Fruit fly (Drosophila melanogaster) whole organism, embryonic: ENCODE measurements around the gene Cdc7.
A peak's percentile ranks its signal among the peaks of the same experiment; 100 is the strongest.

ENCODE experiments used
- Ada2b ChIP-seq: fragments of 200-800 bp; sonication (Bioruptor generic); IDR thresholded peaks from 2 replicates; pipeline ENCODE4 v1.3.6; 2022; ENCODE audit warnings: missing biosample characterization, missing genetic modification characterization
- CG10209 ChIP-seq: fragments of 200-800 bp; sonication (Bioruptor generic); optimal IDR thresholded peaks from 3 replicates; lab custom pipeline; 2017; ENCODE audit warnings: missing biosample characterization, mild to moderate bottlenecking, missing genetic modification characterization, missing genetic modification reagents
- CG10979 ChIP-seq: fragments of 200-800 bp; sonication (Bioruptor generic); optimal IDR thresholded peaks from 2 replicates; lab custom pipeline; 2018; ENCODE audit warnings: missing biosample characterization, mild to moderate bottlenecking, missing genetic modification characterization, moderate library complexity
- CG11695 ChIP-seq: fragments of 200-800 bp; sonication (Bioruptor generic); IDR thresholded peaks from 3 replicates; pipeline ENCODE4 v1.3.6; 2022; ENCODE audit warnings: missing biosample characterization, missing genetic modification characterization
- CG12155 ChIP-seq: fragments of 200-800 bp; sonication (Bioruptor generic); optimal IDR thresholded peaks from 3 replicates; lab custom pipeline; 2016; ENCODE audit warnings: missing biosample characterization, missing genetic modification characterization
- CG12219 ChIP-seq: fragments of 200-800 bp; sonication (Bioruptor generic); optimal IDR thresholded peaks from 3 replicates; lab custom pipeline; 2018; ENCODE audit warnings: missing biosample characterization, mild to moderate bottlenecking, missing genetic modification characterization
- CG12236 ChIP-seq: fragments of 200-800 bp; sonication (Bioruptor generic); optimal IDR thresholded peaks from 2 replicates; lab custom pipeline; 2016; ENCODE audit warnings: missing biosample characterization, missing genetic modification characterization
- CG1233 ChIP-seq: fragments of 200-800 bp; sonication (Bioruptor generic); optimal IDR thresholded peaks from 4 replicates; lab custom pipeline; 2018; ENCODE audit warnings: missing biosample characterization, mild to moderate bottlenecking, missing genetic modification characterization
- CG12744 ChIP-seq: fragments of 200-800 bp; sonication (Bioruptor generic); optimal IDR thresholded peaks from 2 replicates; lab custom pipeline; 2016; ENCODE audit warnings: missing biosample characterization, missing genetic modification characterization
- CG13624 ChIP-seq: fragments of 200-800 bp; sonication (Bioruptor generic); optimal IDR thresholded peaks from 2 replicates; lab custom pipeline; 2016; ENCODE audit warnings: missing biosample characterization, missing genetic modification characterization
- CG13775 ChIP-seq: fragments of 200-800 bp; sonication (Bioruptor generic); optimal IDR thresholded peaks from 3 replicates; lab custom pipeline; 2017; ENCODE audit warnings: missing biosample characterization, mild to moderate bottlenecking, missing genetic modification characterization
- CG14014 ChIP-seq: fragments of 200-800 bp; sonication (Bioruptor generic); IDR thresholded peaks from 2 replicates; pipeline ENCODE4 v1.3.6; 2022; ENCODE audit warnings: missing biosample characterization, missing genetic modification characterization
- CG14050 ChIP-seq: fragments of 200-800 bp; sonication (Bioruptor generic); IDR thresholded peaks from 3 replicates; pipeline ENCODE4 v1.3.6; 2022; ENCODE audit warnings: missing biosample characterization, missing genetic modification characterization
- CG1529 ChIP-seq: fragments of 200-800 bp; sonication (Bioruptor generic); optimal IDR thresholded peaks from 3 replicates; lab custom pipeline; 2018; ENCODE audit warnings: missing biosample characterization, missing genetic modification characterization
- CG15696 ChIP-seq: fragments of 200-800 bp; sonication (Bioruptor generic); optimal IDR thresholded peaks from 2 replicates; lab custom pipeline; 2019; ENCODE audit warnings: missing biosample characterization, mild to moderate bottlenecking, missing genetic modification characterization, moderate library complexity
- CG17612 ChIP-seq: fragments of 200-800 bp; sonication (Bioruptor generic); IDR thresholded peaks from 2 replicates; pipeline ENCODE4 v1.3.6; 2022; ENCODE audit warnings: missing biosample characterization, missing genetic modification characterization
- CG32767 ChIP-seq: fragments of 200-800 bp; sonication (Bioruptor generic); IDR thresholded peaks from 2 replicates; pipeline ENCODE4 v1.3.6; 2022; ENCODE audit warnings: missing biosample characterization, missing genetic modification characterization
- CG34376 ChIP-seq: fragments of 200-800 bp; sonication (Bioruptor generic); optimal IDR thresholded peaks from 2 replicates; lab custom pipeline; 2018; ENCODE audit warnings: missing biosample characterization, mild to moderate bottlenecking, missing genetic modification characterization
- CG43689 ChIP-seq: fragments of 200-800 bp; sonication (Bioruptor generic); IDR thresholded peaks from 2 replicates; pipeline ENCODE4 v1.3.6; 2022; ENCODE audit warnings: missing biosample characterization, missing genetic modification characterization
- CG6272 ChIP-seq: fragments of 200-800 bp; sonication (Bioruptor generic); IDR thresholded peaks from 2 replicates; pipeline ENCODE4 v1.3.6; 2022; ENCODE audit warnings: missing biosample characterization, missing genetic modification characterization
- CG6765 ChIP-seq: fragments of 200-800 bp; sonication (Bioruptor generic); optimal IDR thresholded peaks from 3 replicates; lab custom pipeline; 2017; ENCODE audit warnings: missing biosample characterization, mild to moderate bottlenecking, missing genetic modification characterization
- CG7745 ChIP-seq: fragments of 200-800 bp; sonication (Bioruptor generic); optimal IDR thresholded peaks from 2 replicates; lab custom pipeline; 2018; ENCODE audit warnings: missing biosample characterization, mild to moderate bottlenecking, missing genetic modification characterization, moderate library complexity
- CG9932 ChIP-seq: fragments of 200-800 bp; sonication (Bioruptor generic); IDR thresholded peaks from 2 replicates; pipeline ENCODE4 v1.3.6; 2022; ENCODE audit warnings: missing biosample characterization, missing genetic modification characterization
- D19B ChIP-seq: fragments of 200-800 bp; sonication (Bioruptor generic); optimal IDR thresholded peaks from 2 replicates; lab custom pipeline; 2017; ENCODE audit warnings: missing biosample characterization, mild to moderate bottlenecking, missing genetic modification characterization
- Dll ChIP-seq: fragments of 200-800 bp; sonication (Bioruptor generic); IDR thresholded peaks from 4 replicates; pipeline ENCODE4 v1.3.6; 2022; ENCODE audit warnings: missing biosample characterization, missing genetic modification characterization; ENCODE audit not compliant: partially characterized antibody
- Doc3 ChIP-seq: fragments of 200-800 bp; sonication (Bioruptor generic); IDR thresholded peaks from 3 replicates; pipeline ENCODE4 v1.3.6; 2022; ENCODE audit warnings: missing biosample characterization, missing genetic modification characterization; ENCODE audit not compliant: partially characterized antibody
- Dp ChIP-seq: fragments of 200-800 bp; sonication (Bioruptor generic); optimal IDR thresholded peaks from 2 replicates; lab custom pipeline; 2018; ENCODE audit warnings: missing biosample characterization, mild to moderate bottlenecking, missing genetic modification characterization, moderate library complexity
- Fer1 ChIP-seq: fragments of 200-800 bp; sonication (Bioruptor generic); optimal IDR thresholded peaks from 2 replicates; lab custom pipeline; 2017; ENCODE audit warnings: missing biosample characterization, mild to moderate bottlenecking, missing genetic modification characterization
- GATAe ChIP-seq: fragments of 200-800 bp; sonication (Bioruptor generic); conservative IDR thresholded peaks from 2 replicates; pipeline ENCODE4 v1.3.6; 2022; ENCODE audit warnings: missing biosample characterization, missing genetic modification characterization
- Hr51 ChIP-seq, 2 experiments: fragments of 200-800 bp; sonication (Bioruptor generic); optimal IDR thresholded peaks; 2 replicates in 1 of 2; 3 replicates in 1 of 2; lab custom pipeline; 2016 to 2018; ENCODE audit warnings: missing biosample characterization in 2 of 2, missing genetic modification characterization in 2 of 2, mild to moderate bottlenecking in 1 of 2, moderate library complexity in 1 of 2
- NfI ChIP-seq: fragments of 200-800 bp; sonication (Bioruptor generic); optimal IDR thresholded peaks from 3 replicates; lab custom pipeline; 2018; ENCODE audit warnings: missing biosample characterization, mild to moderate bottlenecking, missing genetic modification characterization, moderate library complexity
- Pdp1 ChIP-seq, 2 experiments: fragments of 200-800 bp; sonication (Bioruptor generic); optimal IDR thresholded peaks; 3 replicates each; lab custom pipeline; 2016; ENCODE audit warnings: missing biosample characterization in 2 of 2, missing genetic modification characterization in 2 of 2, mild to moderate bottlenecking in 1 of 2, moderate library complexity in 1 of 2
- Tbp ChIP-seq: fragments of >200 bp; optimal IDR thresholded peaks from 2 replicates; lab custom pipeline; 2018; ENCODE audit warnings: missing biosample characterization, missing genetic modification characterization
- Trl ChIP-seq, 3 experiments: fragments of >200 bp in 2 of 3; fragments of 200-800 bp in 1 of 3; sonication (Bioruptor generic) in 1 of 3; optimal IDR thresholded peaks; 2 replicates in 1 of 3; 3 replicates in 2 of 3; lab custom pipeline; 2016 to 2017; ENCODE audit warnings: missing biosample characterization in 1 of 3, missing genetic modification characterization in 1 of 3
- ara ChIP-seq: fragments of 200-800 bp; sonication (Bioruptor generic); IDR thresholded peaks from 2 replicates; pipeline ENCODE4 v1.3.6; 2022; ENCODE audit warnings: missing biosample characterization, missing genetic modification characterization
- cg ChIP-seq: fragments of 200-800 bp; sonication (Bioruptor generic); optimal IDR thresholded peaks from 3 replicates; lab custom pipeline; 2019; ENCODE audit warnings: missing biosample characterization, mild to moderate bottlenecking, missing genetic modification characterization, moderate library complexity
- ci ChIP-seq: fragments of 200-800 bp; sonication (Bioruptor generic); IDR thresholded peaks from 3 replicates; pipeline ENCODE4 v1.3.6; 2022; ENCODE audit warnings: missing biosample characterization, missing genetic modification characterization
- croc ChIP-seq: fragments of 200-800 bp; sonication (Bioruptor generic); conservative IDR thresholded peaks from 3 replicates; pipeline ENCODE4 v1.3.6; 2022; ENCODE audit warnings: missing biosample characterization, missing genetic modification characterization
- eve ChIP-seq, 2 experiments: fragments of >200 bp; optimal IDR thresholded peaks; 2 replicates each; lab custom pipeline; 2017; ENCODE audit warnings: missing biosample characterization in 2 of 2, missing genetic modification characterization in 2 of 2
- grn ChIP-seq: fragments of 200-800 bp; sonication (Bioruptor generic); optimal IDR thresholded peaks from 3 replicates; lab custom pipeline; 2017; ENCODE audit warnings: missing biosample characterization, missing genetic modification characterization
- her ChIP-seq: fragments of 200-800 bp; sonication (Bioruptor generic); optimal IDR thresholded peaks from 2 replicates; lab custom pipeline; 2016; ENCODE audit warnings: missing biosample characterization, missing genetic modification characterization
- knrl ChIP-seq: fragments of 200-800 bp; sonication (Bioruptor generic); IDR thresholded peaks from 3 replicates; pipeline ENCODE4 v1.3.6; 2022; ENCODE audit warnings: missing biosample characterization, missing genetic modification characterization; ENCODE audit not compliant: partially characterized antibody
- peb ChIP-seq: fragments of 200-800 bp; sonication (Bioruptor generic); IDR thresholded peaks from 2 replicates; pipeline ENCODE4 v1.3.6; 2022; ENCODE audit warnings: missing biosample characterization, missing genetic modification characterization
- pho ChIP-seq: fragments of 200-800 bp; sonication (Bioruptor generic); optimal IDR thresholded peaks from 2 replicates; lab custom pipeline; 2016; ENCODE audit warnings: missing biosample characterization, missing genetic modification characterization
- sc ChIP-seq, 3 experiments: fragments of >200 bp in 2 of 3; fragments of 200-800 bp in 1 of 3; sonication (Bioruptor generic) in 1 of 3; optimal IDR thresholded peaks; 2 replicates in 2 of 3; 3 replicates in 1 of 3; lab custom pipeline; 2017; ENCODE audit warnings: mild to moderate bottlenecking in 1 of 3, missing biosample characterization in 1 of 3, missing genetic modification characterization in 1 of 3, missing genetic modification reagents in 1 of 3
- sd ChIP-seq: fragments of 200-800 bp; sonication (Bioruptor generic); optimal IDR thresholded peaks from 3 replicates; lab custom pipeline; 2018; ENCODE audit warnings: missing biosample characterization, mild to moderate bottlenecking, missing genetic modification characterization, moderate library complexity
- ssp ChIP-seq: fragments of 200-800 bp; sonication (Bioruptor generic); IDR thresholded peaks from 2 replicates; pipeline ENCODE4 v1.3.6; 2022; ENCODE audit warnings: missing biosample characterization, missing genetic modification characterization
- twi ChIP-seq: fragments of 200-800 bp; optimal IDR thresholded peaks from 2 replicates; lab custom pipeline; 2019; ENCODE audit warnings: missing biosample characterization, mild to moderate bottlenecking, missing genetic modification characterization, moderate library complexity
- zfh1 ChIP-seq: fragments of 200-800 bp; sonication (Bioruptor generic); IDR thresholded peaks from 3 replicates; pipeline ENCODE4 v1.3.6; 2022; ENCODE audit warnings: missing biosample characterization, missing genetic modification characterization

Gene Cdc7

dm6 chrX:6702028-6702433, 47.7 kb downstream of the Cdc7 start (continued):
- no peak for TF ChIP-seq knrl (GFP tag; lab: Robert Waterston, UW)
- no peak for TF ChIP-seq CG34376 (GFP tag; lab: Kevin White, UChicago)
- peak; percentile 70; the same call in 1 of the 2 replicates for TF ChIP-seq CG32767
- peak; percentile 66; the same call in 2 of the 3 replicates for TF ChIP-seq zfh1 (GFP tag; lab: Robert Waterston, UW)
- TF ChIP-seq CG6765 (GFP tag; lab: Kevin White, UChicago) = peak; percentile 7
- TF ChIP-seq Hr51 (GFP tag; optimal IDR thresholded peaks at IDR 0.05; lab: Kevin White, UChicago) = peak in 1 of 2 experiments; percentile 83
- peak; percentile 44 for TF ChIP-seq NfI (GFP tag; lab: Kevin White, UChicago)
- TF ChIP-seq CG12219 (GFP tag; lab: Kevin White, UChicago) = peak; percentile 66
- peak; percentile 62 for TF ChIP-seq CG10209 (GFP tag; lab: Kevin White, UChicago)
- TF ChIP-seq Pdp1 (GFP tag; optimal IDR thresholded peaks at IDR 0.05; lab: Kevin White, UChicago) = peak; percentile 31 to 46
- peak; percentile 46 for TF ChIP-seq CG1233 (GFP tag; lab: Kevin White, UChicago)
- TF ChIP-seq CG43689 (GFP tag; lab: Robert Waterston, UW) = 0 out of 2 replicates have a peak, but pooled peaks have one; percentile 15
- peak in 1 of 2 experiments; percentile 84 for TF ChIP-seq eve (GFP tag; optimal IDR thresholded peaks at IDR 0.05; lab: Kevin White, UChicago)
- TF ChIP-seq CG13624 = no peak
- TF ChIP-seq cg (GFP tag; lab: Kevin White, UChicago) = no peak
- TF ChIP-seq CG17612 (GFP tag; lab: Robert Waterston, UW) = no peak
- no peak for TF ChIP-seq Ada2b (GFP tag; lab: Robert Waterston, UW)
- TF ChIP-seq Doc3 (GFP tag; lab: Robert Waterston, UW) = no peak
- peak; percentile 25; the same call in 1 of the 2 replicates for TF ChIP-seq peb (GFP tag; lab: Robert Waterston, UW)
- peak; percentile 14 for TF ChIP-seq Fer1 (GFP tag; lab: Kevin White, UChicago)
- peak; percentile 44 for TF ChIP-seq CG12236 (GFP tag; lab: Kevin White, UChicago)
- no peak for TF ChIP-seq Dll
- TF ChIP-seq grn (GFP tag; lab: Kevin White, UChicago) = no peak
- TF ChIP-seq CG7745 (tag; lab: Kevin White, UChicago) = no peak
- peak; percentile 77 for TF ChIP-seq CG10979 (tag; lab: Kevin White, UChicago)
- peak; percentile 47; the same call in 1 of the 2 replicates for TF ChIP-seq ssp
- no peak for TF ChIP-seq D19B
- no peak for TF ChIP-seq CG9932
- peak; percentile 52 for TF ChIP-seq CG13775
- peak; percentile 52; the same call in 1 of the 3 replicates for TF ChIP-seq ci (GFP tag; lab: Robert Waterston, UW)
- peak; percentile 54 for TF ChIP-seq CG14050
- no peak for TF ChIP-seq sd
- no peak for TF ChIP-seq Dp (GFP tag; lab: Kevin White, UChicago)
- no peak for TF ChIP-seq sc (optimal IDR thresholded peaks at IDR 0.05; lab: Kevin White, UChicago)
- TF ChIP-seq sc (GFP tag; optimal IDR thresholded peaks at IDR 0.05; lab: Kevin White, UChicago) = peak; percentile 66
- no peak for TF ChIP-seq Trl (optimal IDR thresholded peaks at IDR 0.05; lab: Kevin White, UChicago)
- peak; percentile 37 for TF ChIP-seq Trl (GFP tag; optimal IDR thresholded peaks at IDR 0.05; lab: Kevin White, UChicago)
- peak; percentile 77 for TF ChIP-seq CG11695 (GFP tag; lab: Robert Waterston, UW)
- peak; percentile 56; the same call in 1 of the 2 replicates for TF ChIP-seq ara (GFP tag; lab: Robert Waterston, UW)
- TF ChIP-seq CG14014 = peak; percentile 31; the same call in 1 of the 2 replicates
- TF ChIP-seq twi (tag; lab: Kevin White, UChicago) = peak; percentile 49
- TF ChIP-seq Tbp (GFP tag; lab: Kevin White, UChicago) = no peak
- peak; percentile 59 for TF ChIP-seq CG1529 (GFP tag; lab: Kevin White, UChicago)
- TF ChIP-seq CG12155 (GFP tag; lab: Kevin White, UChicago) = no peak
- TF ChIP-seq CG6272 (GFP tag; lab: Robert Waterston, UW) = 0 out of 2 replicates have a peak, but pooled peaks have one; percentile 40
- peak; percentile 72 for TF ChIP-seq CG15696 (tag; lab: Kevin White, UChicago)
- TF ChIP-seq pho (GFP tag; lab: Kevin White, UChicago) = no peak
- TF ChIP-seq GATAe (GFP tag; lab: Robert Waterston, UW) = no peak
- TF ChIP-seq CG12744 (GFP tag; lab: Kevin White, UChicago) = peak; percentile 29
- TF ChIP-seq her (GFP tag; lab: Kevin White, UChicago) = peak; percentile 23
- peak; percentile 60; the same call in 1 of the 3 replicates for TF ChIP-seq croc (GFP tag; lab: Robert Waterston, UW)
